Worm (Caenorhabditis elegans): Measurements from ENCODE around the gene bas-1.

bas-1 gene

ce11 chrIII:5572806-5573205 lies 39.3 kb upstream of the bas-1 start:
- TF ChIP-seq F37D6.2 (tag; optimal IDR thresholded peaks at IDR 0.05): no peak
- TF ChIP-seq hlh-30 (tag; optimal IDR thresholded peaks at IDR 0.05; ENCODE audit: insufficient read depth): peak; percentile 52
- no peak for TF ChIP-seq dmd-8 (GFP tag; IDR thresholded peaks at IDR 0.05)
- TF ChIP-seq aha-1 (tag): peak; percentile 57
- TF ChIP-seq ztf-11 (tag; optimal IDR thresholded peaks at IDR 0.05): no peak
- no peak for TF ChIP-seq rbr-2 (tag; optimal IDR thresholded peaks at IDR 0.05)
- no peak for TF ChIP-seq daf-19 (GFP tag; conservative IDR thresholded peaks at IDR 0.05)

ce11 chrIII:5573694-5574093 lies 38.4 kb upstream of the bas-1 start, which contains the start of gene molo-1:
Gene molo-1, plus strand, starts transcription at chrIII:5573994.
- TF ChIP-seq mxl-2 (GFP tag; conservative IDR thresholded peaks at IDR 0.05) (no peak), ZK546.5 (tag; optimal IDR thresholded peaks at IDR 0.05) (no peak), mdt-29 (GFP tag; IDR thresholded peaks at IDR 0.05) (no peak), nhr-28 (tag; optimal IDR thresholded peaks at IDR 0.05) (no peak), Y5F2A.4 (GFP tag; optimal IDR thresholded peaks at IDR 0.05) (no peak), Y105C5A.15 (GFP tag; IDR thresholded peaks at IDR 0.05) (no peak), daf-16 (GFP tag; optimal IDR thresholded peaks at IDR 0.05) (no peak), daf-16 (tag; optimal IDR thresholded peaks at IDR 0.05) (no peak), aha-1 (tag) (no peak), nhr-48 (tag; optimal IDR thresholded peaks at IDR 0.05) (no peak), gei-8 (GFP tag; optimal IDR thresholded peaks at IDR 0.05) (no peak), tag-97 (GFP tag; IDR thresholded peaks at IDR 0.05) (no peak), pha-4 (GFP tag; IDR thresholded peaks at IDR 0.05) (no peak), pha-4 (tag; optimal IDR thresholded peaks at IDR 0.05) (no peak), ceh-82 (tag; optimal IDR thresholded peaks at IDR 0.05) (no peak), Y48G9A.11 (GFP tag; IDR thresholded peaks at IDR 0.05) (no peak), set-16 (GFP tag; IDR thresholded peaks at IDR 0.05) (no peak)

ce11 chrIII:5581049-5581448 lies 31.0 kb upstream of the bas-1 start, which contains the start of gene F56D2.5:
Gene F56D2.5, minus strand, starts transcription at chrIII:5581419.
- TF ChIP-seq unc-62 (GFP tag; optimal IDR thresholded peaks at IDR 0.05 in 1 of 2) (peak in 1 of 2 experiments; percentile 29), unc-62 (tag; optimal IDR thresholded peaks at IDR 0.05) (no peak), zip-2 (tag; optimal IDR thresholded peaks at IDR 0.05) (peak; percentile 98), lsy-2 (tag; optimal IDR thresholded peaks at IDR 0.05) (peak in 1 of 2 experiments; percentile 5), pqm-1 (tag; optimal IDR thresholded peaks at IDR 0.05) (no peak), ztf-7 (tag; optimal IDR thresholded peaks at IDR 0.05) (peak; percentile 96)

ce11 chrIII:5582766-5583165 lies 29.3 kb upstream of the bas-1 start, which contains the start of the genes F56D2.8 and uev-2:
Gene F56D2.8, minus strand, starts transcription at chrIII:5582866.
Gene uev-2, plus strand, starts transcription at chrIII:5583125.
- TF ChIP-seq snpc-1.2 (GFP tag; IDR thresholded peaks at IDR 0.05) (no peak), T20F7.1 (GFP tag; optimal IDR thresholded peaks at IDR 0.05) (no peak), aly-2 (tag; optimal IDR thresholded peaks at IDR 0.05) (no peak), mxl-3 (GFP tag; optimal IDR thresholded peaks at IDR 0.05) (no peak), dmd-8 (GFP tag; IDR thresholded peaks at IDR 0.05) (no peak), Y48G9A.11 (GFP tag; IDR thresholded peaks at IDR 0.05) (no peak)

ce11 chrIII:5584647-5585046 lies 27.4 kb upstream of the bas-1 start, which contains the start of gene F56D2.3:
Gene F56D2.3, plus strand, starts transcription at chrIII:5584947.
- TF ChIP-seq dpl-1 (GFP tag; optimal IDR thresholded peaks at IDR 0.05): no peak
- no peak for TF ChIP-seq jun-1 (tag; optimal IDR thresholded peaks at IDR 0.05)
- TF ChIP-seq mdl-1 (tag; optimal IDR thresholded peaks at IDR 0.05): no peak
- TF ChIP-seq nhr-10 (tag; optimal IDR thresholded peaks at IDR 0.05): no peak
- no peak for TF ChIP-seq fos-1 (tag; optimal IDR thresholded peaks at IDR 0.05)
- no peak for TF ChIP-seq lin-13 (GFP tag; optimal IDR thresholded peaks at IDR 0.05)
- TF ChIP-seq dmd-6 (GFP tag; IDR thresholded peaks at IDR 0.05): no peak
- no peak for TF ChIP-seq lin-39 (tag; optimal IDR thresholded peaks at IDR 0.05)
- no peak for TF ChIP-seq F44E2.7 (GFP tag; IDR thresholded peaks at IDR 0.05)
- no peak for TF ChIP-seq ZK337.2 (GFP tag; IDR thresholded peaks at IDR 0.05)
- TF ChIP-seq ctbp-1 (GFP tag; IDR thresholded peaks at IDR 0.05): no peak
